Worm (Caenorhabditis elegans) whole organism, L4 larva: Measurements from ENCODE around the gene C30G4.4.

ENCODE experiments used
- F10B5.3 ChIP-seq: sonication (generic microtip); optimal IDR thresholded peaks from 2 replicates; lab custom pipeline; 2016; ENCODE audit warnings: mild to moderate bottlenecking, missing genetic modification characterization, missing compliant biosample characterization
- F26F4.8 ChIP-seq: fragments of 200-800 bp; sonication (Bioruptor generic); conservative IDR thresholded peaks from 2 replicates; pipeline ENCODE4 v1.3.6; 2022; ENCODE audit warnings: missing genetic modification characterization, missing compliant biosample characterization
- F37D6.2 ChIP-seq: sonication (generic microtip); optimal IDR thresholded peaks from 2 replicates; lab custom pipeline; 2016; ENCODE audit warnings: mild to moderate bottlenecking, missing genetic modification characterization, missing compliant biosample characterization
- F44E2.7 ChIP-seq: fragments of 200-800 bp; sonication (Bioruptor generic); IDR thresholded peaks from 2 replicates; pipeline ENCODE4 v2.1.2; 2022; ENCODE audit warnings: missing genetic modification characterization, missing compliant biosample characterization
- F49E8.2 ChIP-seq: sonication (generic microtip); optimal IDR thresholded peaks from 2 replicates; lab custom pipeline; 2016; ENCODE audit warnings: missing compliant biosample characterization, mild to moderate bottlenecking, missing genetic modification characterization, borderline replicate concordance
- T26A8.4 ChIP-seq: fragments of 200-800 bp; sonication (Bioruptor generic); IDR thresholded peaks from 2 replicates; pipeline ENCODE4 v1.3.6; 2022; ENCODE audit warnings: missing genetic modification characterization, missing compliant biosample characterization
- Y48G9A.11 ChIP-seq: fragments of 200-800 bp; sonication (Bioruptor generic); IDR thresholded peaks from 2 replicates; pipeline ENCODE4 v1.3.6; 2022; ENCODE audit warnings: missing genetic modification reagents, missing genetic modification characterization, missing compliant biosample characterization
- ZK546.5 ChIP-seq, 2 experiments: sonication (generic microtip); optimal IDR thresholded peaks; 2 replicates each; lab custom pipeline; 2017; ENCODE audit warnings: missing biosample characterization in 2 of 2, missing genetic modification characterization in 2 of 2
- ama-1 ChIP-seq: fragments of 150-350 bp; optimal IDR thresholded peaks from 2 replicates; lab custom pipeline; 2014; ENCODE audit warnings: inconsistent platforms, mixed read lengths
- attf-4 ChIP-seq: sonication (generic microtip); optimal IDR thresholded peaks from 3 replicates; lab custom pipeline; 2017; ENCODE audit warnings: missing biosample characterization, missing genetic modification characterization
- ceh-32 ChIP-seq: sonication (generic microtip); optimal IDR thresholded peaks from 2 replicates; lab custom pipeline; 2016; ENCODE audit warnings: mild to moderate bottlenecking, missing genetic modification characterization, missing compliant biosample characterization; ENCODE audit not compliant: poor library complexity
- ceh-82 ChIP-seq: sonication (generic microtip); optimal IDR thresholded peaks from 2 replicates; lab custom pipeline; 2017; ENCODE audit warnings: missing biosample characterization, missing genetic modification characterization
- ctbp-1 ChIP-seq: fragments of 200-800 bp; sonication (Bioruptor generic); IDR thresholded peaks from 2 replicates; pipeline ENCODE4 v1.3.6; 2022; ENCODE audit warnings: missing genetic modification reagents, missing genetic modification characterization, missing compliant biosample characterization
- daf-16 ChIP-seq, 3 experiments: sonication (generic microtip); optimal IDR thresholded peaks; 2 replicates each; lab custom pipeline; 2016 to 2017; ENCODE audit warnings: missing genetic modification characterization in 3 of 3, missing genetic modification reagents in 3 of 3, mild to moderate bottlenecking in 2 of 3, missing compliant biosample characterization in 2 of 3, missing biosample characterization in 1 of 3, moderate library complexity in 1 of 3
- daf-8 ChIP-seq: fragments of 200-800 bp; sonication (Bioruptor generic); IDR thresholded peaks from 2 replicates; pipeline ENCODE4 v1.3.6; 2022; ENCODE audit warnings: missing genetic modification characterization, missing compliant biosample characterization
- dmd-6 ChIP-seq: fragments of 200-800 bp; sonication (Bioruptor generic); IDR thresholded peaks from 2 replicates; pipeline ENCODE4 v1.3.6; 2022; ENCODE audit warnings: missing genetic modification reagents, missing genetic modification characterization, missing compliant biosample characterization
- dmd-9 ChIP-seq: fragments of 200-800 bp; sonication (Bioruptor generic); IDR thresholded peaks from 2 replicates; pipeline ENCODE4 v1.3.6; 2022; ENCODE audit warnings: missing genetic modification reagents, missing genetic modification characterization, missing compliant biosample characterization
- duxl-1 ChIP-seq: sonication (generic microtip); optimal IDR thresholded peaks from 2 replicates; lab custom pipeline; 2016; ENCODE audit warnings: mild to moderate bottlenecking, missing genetic modification characterization, moderate library complexity, missing compliant biosample characterization; ENCODE audit not compliant: poor library complexity
- dve-1 ChIP-seq: sonication (generic microtip); optimal IDR thresholded peaks from 2 replicates; lab custom pipeline; 2017; ENCODE audit warnings: antibody characterized with exemption, mild to moderate bottlenecking, missing genetic modification characterization, missing compliant biosample characterization; ENCODE audit not compliant: insufficient read depth
- hif-1 ChIP-seq, 2 experiments: sonication (generic microtip); optimal IDR thresholded peaks; 2 replicates each; lab custom pipeline; 2016 to 2017; ENCODE audit warnings: missing compliant biosample characterization in 2 of 2, missing genetic modification characterization in 2 of 2, missing genetic modification reagents in 2 of 2, missing genotype in 2 of 2, mild to moderate bottlenecking in 1 of 2
- hlh-11 ChIP-seq: fragments of 200-800 bp; sonication (Bioruptor generic); optimal IDR thresholded peaks from 2 replicates; lab custom pipeline; 2018; ENCODE audit warnings: mild to moderate bottlenecking, missing genetic modification characterization, missing compliant biosample characterization
- hlh-30 ChIP-seq: sonication (generic microtip); optimal IDR thresholded peaks from 2 replicates; lab custom pipeline; 2017; ENCODE audit warnings: antibody characterized with exemption, mild to moderate bottlenecking, missing genetic modification characterization, missing compliant biosample characterization; ENCODE audit not compliant: insufficient read depth
- hmg-1.1 ChIP-seq: fragments of 200-800 bp; sonication (Bioruptor generic); IDR thresholded peaks from 2 replicates; pipeline ENCODE4 v1.3.6; 2022; ENCODE audit warnings: missing genetic modification reagents, missing genetic modification characterization, missing compliant biosample characterization
- jun-1 ChIP-seq: fragments of 150-350 bp; optimal IDR thresholded peaks from 2 replicates; lab custom pipeline; 2014; ENCODE audit warnings: missing biosample characterization, missing genetic modification reagents, missing genetic modification characterization
- lim-7 ChIP-seq: fragments of 200-800 bp; sonication (Bioruptor generic); IDR thresholded peaks from 2 replicates; pipeline ENCODE4 v1.3.6; 2022; ENCODE audit warnings: missing genetic modification characterization, missing compliant biosample characterization
- lin-29 ChIP-seq: fragments of 200-800 bp; sonication (Bioruptor generic); IDR thresholded peaks from 2 replicates; pipeline ENCODE4 v1.3.6; 2022; ENCODE audit warnings: missing genetic modification reagents, missing genetic modification characterization, missing compliant biosample characterization
- lin-38 ChIP-seq: fragments of 200-800 bp; sonication (Bioruptor generic); IDR thresholded peaks from 2 replicates; pipeline ENCODE4 v1.3.6; 2022; ENCODE audit warnings: missing genetic modification reagents, missing genetic modification characterization, missing compliant biosample characterization
- mdl-1 ChIP-seq, 2 experiments: fragments of 150-350 bp in 1 of 2; sonication (generic microtip) in 1 of 2; optimal IDR thresholded peaks; 2 replicates each; lab custom pipeline; 2014 to 2017; ENCODE audit warnings: missing biosample characterization in 2 of 2, missing genetic modification characterization in 2 of 2
- mdt-29 ChIP-seq: fragments of 200-800 bp; sonication (Bioruptor generic); IDR thresholded peaks from 2 replicates; pipeline ENCODE4 v1.3.6; 2022; ENCODE audit warnings: missing genetic modification reagents, missing genetic modification characterization, missing compliant biosample characterization
- mxl-2 ChIP-seq: fragments of 200-800 bp; sonication (Bioruptor generic); conservative IDR thresholded peaks from 2 replicates; pipeline ENCODE4 v1.3.6; 2022; ENCODE audit warnings: missing genetic modification reagents, missing genetic modification characterization, missing compliant biosample characterization
- mxl-3 ChIP-seq: fragments of 200-800 bp; sonication (Bioruptor generic); optimal IDR thresholded peaks from 2 replicates; lab custom pipeline; 2018; ENCODE audit warnings: mild to moderate bottlenecking, missing genetic modification characterization, missing compliant biosample characterization
- nhr-11 ChIP-seq: fragments of 150-350 bp; optimal IDR thresholded peaks from 2 replicates; lab custom pipeline; 2014; ENCODE audit warnings: missing biosample characterization, missing genetic modification characterization
- nhr-25 ChIP-seq: sonication (generic microtip); optimal IDR thresholded peaks from 2 replicates; lab custom pipeline; 2017; ENCODE audit warnings: missing genetic modification characterization, mild to moderate bottlenecking, missing compliant biosample characterization, antibody characterized with exemption, moderate library complexity, borderline replicate concordance; ENCODE audit not compliant: insufficient read depth
- nhr-28 ChIP-seq: fragments of 150-350 bp; optimal IDR thresholded peaks from 2 replicates; lab custom pipeline; 2014; ENCODE audit warnings: missing biosample characterization, missing genetic modification characterization
- nhr-41 ChIP-seq: fragments of 200-800 bp; sonication (Bioruptor generic); IDR thresholded peaks from 2 replicates; pipeline ENCODE4 v1.3.6; 2022; ENCODE audit warnings: missing genetic modification reagents, missing genetic modification characterization, missing compliant biosample characterization
- pqm-1 ChIP-seq: sonication (generic microtip); optimal IDR thresholded peaks from 2 replicates; lab custom pipeline; 2017; ENCODE audit warnings: missing biosample characterization, missing genetic modification characterization
- rbr-2 ChIP-seq: sonication (generic microtip); optimal IDR thresholded peaks from 2 replicates; lab custom pipeline; 2016; ENCODE audit warnings: missing genotype, missing genetic modification characterization, missing compliant biosample characterization
- sdz-12 ChIP-seq: fragments of 200-800 bp; sonication (Bioruptor generic); optimal IDR thresholded peaks from 2 replicates; lab custom pipeline; 2018; ENCODE audit warnings: mild to moderate bottlenecking, missing genetic modification characterization, missing compliant biosample characterization
- set-16 ChIP-seq: fragments of 200-800 bp; sonication (Bioruptor generic); IDR thresholded peaks from 2 replicates; pipeline ENCODE4 v1.3.6; 2022; ENCODE audit warnings: missing genetic modification reagents, missing genetic modification characterization, missing compliant biosample characterization
- snpc-1.2 ChIP-seq: fragments of 200-800 bp; sonication (Bioruptor generic); IDR thresholded peaks from 2 replicates; pipeline ENCODE4 v1.3.6; 2022; ENCODE audit warnings: missing genetic modification reagents, missing genetic modification characterization, missing compliant biosample characterization
- spr-1 ChIP-seq: sonication (generic microtip); optimal IDR thresholded peaks from 2 replicates; lab custom pipeline; 2016; ENCODE audit warnings: mild to moderate bottlenecking, missing genetic modification characterization, missing compliant biosample characterization
- tra-1 ChIP-seq: fragments of 200-800 bp; sonication (Bioruptor generic); IDR thresholded peaks from 2 replicates; pipeline ENCODE4 v1.3.6; 2022; ENCODE audit warnings: missing genetic modification reagents, missing genetic modification characterization, missing compliant biosample characterization
- unc-62 ChIP-seq, 3 experiments: fragments of 150-350 bp in 1 of 3; sonication (generic microtip); optimal IDR thresholded peaks in 2 of 3; peaks in 1 of 3; 1 replicate in 1 of 3; 2 replicates in 2 of 3; lab custom pipeline; 2014 to 2017; ENCODE audit warnings: missing biosample characterization in 3 of 3, missing genetic modification characterization in 3 of 3, missing genetic modification reagents in 3 of 3, missing genotype in 1 of 3
- vab-7 ChIP-seq: fragments of 200-800 bp; sonication (Bioruptor generic); IDR thresholded peaks from 2 replicates; pipeline ENCODE4 v1.3.6; 2022; ENCODE audit warnings: missing genetic modification reagents, missing genetic modification characterization, missing compliant biosample characterization
- zfp-3 ChIP-seq: fragments of 200-800 bp; sonication (Bioruptor generic); conservative IDR thresholded peaks from 2 replicates; pipeline ENCODE4 v1.3.6; 2022; ENCODE audit warnings: missing genetic modification reagents, missing genetic modification characterization, missing compliant biosample characterization
- zip-2 ChIP-seq: fragments of 150-350 bp; optimal IDR thresholded peaks from 2 replicates; lab custom pipeline; 2014; ENCODE audit warnings: missing biosample characterization, missing genetic modification characterization

Gene C30G4.4

ce11 chrX:17063749-17064252 lies 8.2 kb downstream of the C30G4.4 start (continued):
- TF ChIP-seq nhr-25 (tag; lab: Kevin White, UChicago) (no peak), rbr-2 (tag; lab: Kevin White, UChicago) (no peak), spr-1 (no peak), F37D6.2 (no peak), hlh-30 (tag; lab: Kevin White, UChicago) (peak; percentile 97), lin-29 (GFP tag; lab: Robert Waterston, UW) (peak; percentile 59; the same call in 1 of the 2 replicates), tra-1 (GFP tag; lab: Robert Waterston, UW) (peak; percentile 93), unc-62 (GFP tag; optimal IDR thresholded peaks at IDR 0.05 in 1 of 2; lab: Kevin White, UChicago) (peak in 1 of 2 experiments; percentile 94), unc-62 (tag; optimal IDR thresholded peaks at IDR 0.05; lab: Kevin White, UChicago) (no peak), nhr-41 (GFP tag; lab: Robert Waterston, UW) (no peak), nhr-11 (tag; lab: Kevin White, UChicago) (peak; percentile 78), set-16 (0 out of 2 replicates have a peak, but pooled peaks have one; percentile 8), ceh-32 (tag; lab: Kevin White, UChicago) (no peak), F49E8.2 (tag; lab: Kevin White, UChicago) (no peak), ama-1 (lab: Kevin White, UChicago) (peak; percentile 2)

- TF ChIP-seq spr-1 (no peak), F49E8.2 (tag; lab: Kevin White, UChicago) (no peak), hmg-1.1 (GFP tag; lab: Robert Waterston, UW) (no peak), duxl-1 (tag; lab: Kevin White, UChicago) (no peak), mxl-3 (peak; percentile 48), snpc-1.2 (GFP tag; lab: Robert Waterston, UW) (no peak), F10B5.3 (no peak), ctbp-1 (no peak), ceh-32 (tag; lab: Kevin White, UChicago) (no peak), dmd-9 (GFP tag; lab: Robert Waterston, UW) (no peak), Y48G9A.11 (GFP tag; lab: Robert Waterston, UW) (no peak), hif-1 (tag; optimal IDR thresholded peaks at IDR 0.05; lab: Kevin White, UChicago) (no peak), mdt-29 (GFP tag; lab: Robert Waterston, UW) (no peak), vab-7 (GFP tag; lab: Robert Waterston, UW) (no peak), hlh-11 (tag; lab: Kevin White, UChicago) (peak; percentile 43), ama-1 (lab: Kevin White, UChicago) (no peak), mxl-2 (GFP tag; lab: Robert Waterston, UW) (no peak), mdl-1 (tag; optimal IDR thresholded peaks at IDR 0.05; lab: Kevin White, UChicago) (peak in 1 of 2 experiments; percentile 42), ZK546.5 (tag; optimal IDR thresholded peaks at IDR 0.05; lab: Kevin White, UChicago) (no peak), nhr-28 (peak; percentile 28), lin-38 (no peak), daf-16 (GFP tag; optimal IDR thresholded peaks at IDR 0.05; lab: Kevin White, UChicago) (no peak), daf-16 (tag; optimal IDR thresholded peaks at IDR 0.05; lab: Kevin White, UChicago) (no peak), hlh-30 (tag; lab: Kevin White, UChicago) (peak; percentile 84), dmd-6 (peak; percentile 24; the same call in 1 of the 2 replicates), ceh-82 (tag; lab: Kevin White, UChicago) (no peak), pqm-1 (tag; lab: Kevin White, UChicago) (no peak), zip-2 (tag; lab: Kevin White, UChicago) (no peak), F26F4.8 (GFP tag; lab: Robert Waterston, UW) (no peak), T26A8.4 (no peak), dve-1 (tag; lab: Kevin White, UChicago) (peak; percentile 0), unc-62 (GFP tag; optimal IDR thresholded peaks at IDR 0.05 in 1 of 2; lab: Kevin White, UChicago) (peak in 1 of 2 experiments; percentile 60), unc-62 (tag; optimal IDR thresholded peaks at IDR 0.05; lab: Kevin White, UChicago) (no peak), lim-7 (GFP tag; lab: Robert Waterston, UW) (no peak), zfp-3 (GFP tag; lab: Robert Waterston, UW) (no peak), daf-8 (no peak), F44E2.7 (GFP tag; lab: Robert Waterston, UW) (no peak), jun-1 (tag; lab: Kevin White, UChicago) (no peak), attf-4 (tag; lab: Kevin White, UChicago) (no peak), sdz-12 (no peak)
Measured at ce11 chrX:17062165-17062564, 9.8 kb downstream of the C30G4.4 start.
